Worm (Caenorhabditis elegans) whole organism, midembryonic: ENCODE data around the gene K06H7.1.

Experiments
- T22C8.4 ChIP-seq: fragments of 200-800 bp; sonication (Bioruptor generic); IDR thresholded peaks from 2 replicates; pipeline ENCODE4 v1.3.6; 2022; ENCODE audit warnings: missing genetic modification characterization, missing compliant biosample characterization
- cog-1 ChIP-seq: sonication (generic microtip); optimal IDR thresholded peaks from 2 replicates; lab custom pipeline; 2016; ENCODE audit warnings: missing genetic modification characterization, missing compliant biosample characterization
- flt-1 ChIP-seq: fragments of 200-800 bp; sonication (Bioruptor generic); IDR thresholded peaks from 2 replicates; pipeline ENCODE4 v1.3.6; 2022; ENCODE audit warnings: missing genetic modification characterization, missing compliant biosample characterization
- klf-2 ChIP-seq: fragments of 200-800 bp; sonication (Bioruptor generic); conservative IDR thresholded peaks from 2 replicates; pipeline ENCODE4 v1.3.6; 2022; ENCODE audit warnings: missing genetic modification reagents, missing genetic modification characterization, missing compliant biosample characterization
- med-1 ChIP-seq: sonication (generic microtip); optimal IDR thresholded peaks from 2 replicates; lab custom pipeline; 2017; ENCODE audit warnings: missing genetic modification characterization, mild to moderate bottlenecking, missing compliant biosample characterization, antibody characterized with exemption, missing genetic modification reagents; ENCODE audit not compliant: insufficient read depth
- ref-1 ChIP-seq: fragments of 200-800 bp; sonication (Bioruptor generic); conservative IDR thresholded peaks from 2 replicates; pipeline ENCODE4 v1.3.6; 2022; ENCODE audit warnings: missing genetic modification reagents, missing genetic modification characterization, missing compliant biosample characterization
- tab-1 ChIP-seq: fragments of 200-800 bp; sonication (Bioruptor generic); IDR thresholded peaks from 2 replicates; pipeline ENCODE4 v1.3.6; 2022; ENCODE audit warnings: missing genetic modification characterization, missing compliant biosample characterization
- ztf-23 ChIP-seq: fragments of 200-800 bp; sonication (Bioruptor generic); IDR thresholded peaks from 2 replicates; pipeline ENCODE4 v1.3.6; 2022; ENCODE audit warnings: missing genetic modification reagents, missing genetic modification characterization, missing compliant biosample characterization
- ztf-29 ChIP-seq: fragments of 200-800 bp; sonication (Bioruptor generic); IDR thresholded peaks from 2 replicates; pipeline ENCODE4 v1.3.6; 2022; ENCODE audit warnings: missing genetic modification reagents, missing genetic modification characterization, missing compliant biosample characterization

DNA sequence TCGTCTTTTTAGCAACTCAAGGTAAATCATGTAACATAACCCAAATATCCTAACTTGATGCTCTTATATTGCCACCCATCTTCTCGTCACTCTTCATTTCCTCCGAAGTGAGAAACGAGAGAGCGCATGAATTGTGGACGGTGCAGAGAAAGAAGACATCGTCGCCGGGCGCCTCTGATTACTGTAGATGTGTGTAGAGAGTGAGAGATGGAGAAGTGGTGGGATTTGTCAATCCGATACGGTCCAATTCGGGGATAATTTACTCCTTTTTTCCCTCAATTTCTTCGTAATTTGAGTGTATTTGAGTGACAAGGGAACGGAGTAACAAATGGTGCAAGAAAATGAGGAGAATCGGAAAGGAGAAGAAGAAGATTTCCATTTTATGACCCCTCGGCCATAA, 38.0 kb upstream of the K06H7.1 start:
- no peak for TF ChIP-seq ztf-23
- TF ChIP-seq med-1 (GFP tag; lab: Kevin White, UChicago): no peak
- TF ChIP-seq flt-1 (GFP tag; lab: Robert Waterston, UW): no peak
- no peak for TF ChIP-seq klf-2 (GFP tag; lab: Robert Waterston, UW)
- no peak for TF ChIP-seq ztf-29 (GFP tag; lab: Robert Waterston, UW)
- TF ChIP-seq tab-1: no peak
- TF ChIP-seq cog-1 (tag; lab: Kevin White, UChicago): no peak
- TF ChIP-seq T22C8.4 (GFP tag; lab: Robert Waterston, UW): no peak
- TF ChIP-seq ref-1: no peak
